Worm (Caenorhabditis elegans): ENCODE data around the gene snu-13.

DNA sequence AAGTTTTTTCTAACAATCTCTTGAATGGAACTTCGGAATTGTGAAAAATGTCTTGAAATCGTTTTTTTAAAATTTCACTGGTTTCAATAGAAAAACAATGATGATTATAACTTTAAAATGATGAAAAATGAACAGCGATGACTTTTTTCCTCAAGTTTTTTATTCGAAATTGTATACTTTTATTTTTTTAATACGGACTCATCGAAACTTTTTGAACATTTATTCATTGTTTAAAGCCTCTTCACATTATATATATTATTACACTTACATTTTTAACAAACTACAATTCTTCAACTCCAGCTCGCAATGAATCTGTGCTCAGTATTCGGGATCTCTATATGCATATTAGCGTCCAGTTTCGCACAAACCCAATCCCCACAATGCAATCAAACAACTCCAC is 30.5 kb downstream of the snu-13 start, which contains the start of gene M28.8:
- TF ChIP-seq W03F9.2 (tag; optimal IDR thresholded peaks at IDR 0.05): no peak
- no peak for TF ChIP-seq him-1 (tag; optimal IDR thresholded peaks at IDR 0.05)
